Fruit fly (Drosophila melanogaster): Measurements from ENCODE around the gene CG5397.

The CG5397 gene

dm6 chr2L:1239736-1240135 is at the start of gene CG5397:
CG5397 (plus strand) TSS chr2L:1240036.
- TF ChIP-seq Dll (optimal IDR thresholded peaks at IDR 0.05) (no peak), psq (optimal IDR thresholded peaks at IDR 0.05) (no peak), CG8478 (optimal IDR thresholded peaks at IDR 0.05) (no peak), pan (optimal IDR thresholded peaks at IDR 0.05) (no peak), EcR (GFP tag; optimal IDR thresholded peaks at IDR 0.05) (no peak), usp (GFP tag; optimal IDR thresholded peaks at IDR 0.05) (no peak)

DNA sequence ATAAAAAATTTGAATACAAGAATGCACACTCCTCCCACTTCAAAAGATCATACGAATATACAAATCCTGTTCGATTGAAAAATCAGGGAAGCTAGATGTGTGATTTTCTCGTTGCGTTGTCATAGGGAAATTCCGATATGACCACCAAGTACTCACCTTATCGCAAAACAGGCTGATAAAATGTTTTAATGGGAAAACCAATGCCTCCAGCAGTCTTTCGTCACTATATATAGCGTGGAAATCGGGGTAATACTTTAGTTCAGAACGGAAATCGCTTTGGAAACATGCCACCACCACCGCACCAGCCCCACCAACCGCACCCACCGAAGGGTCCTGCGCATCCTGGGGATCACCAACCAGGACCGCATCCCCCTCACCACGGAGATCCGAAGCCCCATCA is 40.7 kb upstream of the CG5397 start, which contains the start of the genes CG5139 and CG43348:
CG5139 (minus strand) TSS at position 101 of the 400 bp plus-strand sequence.
CG43348 (plus strand) TSS at position 247 of the 400 bp plus-strand sequence.
- TF ChIP-seq pan (optimal IDR thresholded peaks at IDR 0.05) (no peak), EcR (GFP tag; optimal IDR thresholded peaks at IDR 0.05) (no peak), usp (GFP tag; optimal IDR thresholded peaks at IDR 0.05) (no peak), CG8478 (optimal IDR thresholded peaks at IDR 0.05) (no peak), Dll (optimal IDR thresholded peaks at IDR 0.05) (no peak), psq (optimal IDR thresholded peaks at IDR 0.05) (no peak)

DNA sequence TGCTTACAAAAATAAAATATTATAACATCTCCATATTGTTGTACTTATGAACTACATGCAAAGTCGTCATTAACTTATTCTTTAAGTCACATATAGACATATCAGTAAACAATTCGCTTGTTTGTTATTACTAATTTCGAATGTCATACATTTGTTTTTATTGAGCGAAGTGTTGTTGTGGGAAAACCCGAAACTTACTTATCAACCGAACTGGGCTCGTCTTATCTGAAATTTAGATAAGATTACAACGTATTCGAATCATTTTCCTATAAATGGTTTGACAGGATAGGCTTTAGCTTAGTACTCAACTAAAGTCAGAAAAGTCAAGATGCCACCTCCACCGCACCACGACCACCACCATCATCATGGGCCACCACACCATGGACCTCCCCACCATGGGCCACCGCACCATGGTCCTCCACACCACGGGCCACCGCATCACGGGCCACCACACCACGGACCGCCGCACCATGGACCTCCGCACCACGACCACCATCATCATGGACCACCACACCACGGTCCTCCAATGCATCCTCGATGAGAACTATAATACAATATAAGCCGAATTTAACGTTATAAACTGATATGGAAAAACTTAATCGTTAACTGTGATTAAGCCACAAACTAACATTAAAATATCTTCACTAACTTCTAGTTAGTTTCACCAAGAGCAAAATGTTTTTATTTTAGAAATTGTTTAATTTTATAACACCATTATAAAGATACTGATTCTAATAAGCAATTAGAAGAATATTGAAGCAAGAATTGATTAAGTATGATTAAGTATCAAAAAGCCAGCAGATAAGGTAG is 39.7 kb upstream of the CG5397 start, which contains the start of the genes CG43349 and CG5011:
CG43349 (plus strand) TSS at position 294 of the 810 bp plus-strand sequence.
CG5011 (plus strand) TSS at position 760 of the 810 bp plus-strand sequence.
- TF ChIP-seq CG8478 (optimal IDR thresholded peaks at IDR 0.05): no peak
- no peak for TF ChIP-seq psq (optimal IDR thresholded peaks at IDR 0.05)
- no peak for TF ChIP-seq pan (optimal IDR thresholded peaks at IDR 0.05)
- no peak for TF ChIP-seq Dll (optimal IDR thresholded peaks at IDR 0.05)
- no peak for TF ChIP-seq EcR (GFP tag; optimal IDR thresholded peaks at IDR 0.05)
- no peak for TF ChIP-seq usp (GFP tag; optimal IDR thresholded peaks at IDR 0.05)

DNA sequence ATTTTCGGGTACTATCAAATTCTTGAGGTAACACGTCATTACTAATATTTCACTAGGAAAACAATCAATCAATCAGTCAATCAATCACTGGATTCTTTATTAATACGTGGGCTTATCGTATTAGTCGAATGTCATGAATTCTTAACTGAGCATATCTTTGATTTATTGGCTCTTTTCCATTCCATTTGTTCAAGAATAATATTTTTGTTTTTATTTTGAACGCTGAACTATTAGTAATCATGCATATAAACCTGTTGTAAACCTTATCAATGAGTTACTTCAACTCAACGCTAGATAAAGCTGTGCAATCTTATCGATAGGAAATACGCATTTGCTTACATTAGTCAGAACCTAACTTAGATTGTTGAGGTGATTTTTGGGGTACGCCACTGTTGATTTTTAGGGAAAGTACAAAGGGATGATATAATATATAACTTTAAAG is 38.4 kb upstream of the CG5397 start:
- TF ChIP-seq psq (optimal IDR thresholded peaks at IDR 0.05) (no peak), EcR (GFP tag; optimal IDR thresholded peaks at IDR 0.05) (no peak), CG8478 (optimal IDR thresholded peaks at IDR 0.05) (no peak), usp (GFP tag; optimal IDR thresholded peaks at IDR 0.05) (no peak), pan (optimal IDR thresholded peaks at IDR 0.05) (no peak), Dll (optimal IDR thresholded peaks at IDR 0.05) (no peak)

DNA sequence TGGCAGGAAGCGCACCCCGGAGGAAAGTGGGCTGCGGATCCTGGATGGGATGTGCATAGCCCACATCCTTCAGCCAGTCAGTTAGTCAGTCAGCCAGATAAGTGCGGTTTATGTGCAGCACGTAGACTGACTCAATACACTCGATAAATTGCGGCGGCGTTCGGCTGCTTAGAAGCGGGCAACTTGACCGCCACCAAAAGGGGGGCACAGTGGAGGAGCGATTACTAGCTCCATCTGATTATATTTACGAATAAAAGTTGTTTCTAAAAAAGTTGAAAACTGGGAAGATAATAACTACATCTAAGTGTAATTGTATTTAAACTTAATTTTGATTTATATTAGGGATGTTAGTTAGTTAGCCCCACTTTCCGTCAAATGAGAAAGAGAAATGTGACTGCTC is 37.4 kb upstream of the CG5397 start:
- no peak for TF ChIP-seq CG8478 (optimal IDR thresholded peaks at IDR 0.05)
- no peak for TF ChIP-seq psq (optimal IDR thresholded peaks at IDR 0.05)
- no peak for TF ChIP-seq usp (GFP tag; optimal IDR thresholded peaks at IDR 0.05)
- TF ChIP-seq EcR (GFP tag; optimal IDR thresholded peaks at IDR 0.05): no peak
- TF ChIP-seq Dll (optimal IDR thresholded peaks at IDR 0.05): no peak
- no peak for TF ChIP-seq pan (optimal IDR thresholded peaks at IDR 0.05)

DNA sequence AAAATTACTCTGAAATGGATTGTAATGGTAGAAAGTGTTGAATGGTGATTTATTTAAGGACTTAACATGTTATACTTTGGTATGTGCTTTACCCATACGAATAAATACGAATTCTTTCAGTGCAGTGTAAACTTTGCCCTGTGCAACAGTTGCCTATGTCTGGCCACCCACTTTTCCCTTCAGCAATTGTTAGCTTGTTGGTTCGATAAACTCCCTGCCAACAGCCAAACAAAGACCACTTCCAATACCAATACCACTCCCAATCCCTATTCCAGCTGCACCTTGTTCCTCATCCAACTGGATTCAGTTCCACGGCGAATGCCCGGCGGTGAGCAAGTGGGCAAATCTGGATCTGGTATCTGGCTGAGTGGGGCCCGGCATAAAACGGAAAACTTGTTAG is 35.9 kb upstream of the CG5397 start, which contains the start of gene CG14342:
CG14342 (plus strand) TSS at position 301 of the 400 bp plus-strand sequence.
- TF ChIP-seq pan (optimal IDR thresholded peaks at IDR 0.05) (no peak), CG8478 (optimal IDR thresholded peaks at IDR 0.05) (no peak), psq (optimal IDR thresholded peaks at IDR 0.05) (no peak), Dll (optimal IDR thresholded peaks at IDR 0.05) (no peak), usp (GFP tag; optimal IDR thresholded peaks at IDR 0.05) (no peak), EcR (GFP tag; optimal IDR thresholded peaks at IDR 0.05) (no peak)

dm6 chr2L:1207432-1207831 is 32.4 kb upstream of the CG5397 start:
- TF ChIP-seq Dll (optimal IDR thresholded peaks at IDR 0.05) (no peak), usp (GFP tag; optimal IDR thresholded peaks at IDR 0.05) (no peak), pan (optimal IDR thresholded peaks at IDR 0.05) (no peak)

- TF ChIP-seq CG8478 (optimal IDR thresholded peaks at IDR 0.05): no peak
- no peak for TF ChIP-seq psq (optimal IDR thresholded peaks at IDR 0.05)
- TF ChIP-seq pan (optimal IDR thresholded peaks at IDR 0.05): no peak
- TF ChIP-seq EcR (GFP tag; optimal IDR thresholded peaks at IDR 0.05): no peak
- no peak for TF ChIP-seq usp (GFP tag; optimal IDR thresholded peaks at IDR 0.05)
- TF ChIP-seq Dll (optimal IDR thresholded peaks at IDR 0.05): no peak
Observed at dm6 chr2L:1211528-1211927, 28.3 kb upstream of the CG5397 start.

DNA sequence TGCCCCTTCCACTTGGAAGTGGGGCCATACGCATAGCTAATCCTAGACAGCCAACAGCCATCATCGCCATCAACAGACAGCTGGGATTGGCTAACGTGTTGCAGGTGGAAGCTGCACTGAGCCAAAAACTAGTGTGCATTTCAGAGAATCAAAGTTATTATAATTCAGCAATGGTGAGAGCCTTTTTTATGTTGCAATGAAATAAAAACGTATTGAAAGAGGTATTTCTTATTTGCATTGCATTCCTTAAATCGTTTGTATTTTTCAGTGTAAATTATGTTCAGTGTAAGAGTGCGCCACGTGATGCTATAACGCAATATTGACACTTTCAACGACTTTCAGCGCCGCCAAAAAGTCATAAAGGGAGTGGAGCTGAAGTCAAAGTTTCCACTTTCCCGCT is 26.2 kb upstream of the CG5397 start:
- TF ChIP-seq psq (optimal IDR thresholded peaks at IDR 0.05): no peak
- TF ChIP-seq CG8478 (optimal IDR thresholded peaks at IDR 0.05): no peak
- no peak for TF ChIP-seq pan (optimal IDR thresholded peaks at IDR 0.05)

dm6 chr2L:1214465-1214864 is 25.4 kb upstream of the CG5397 start:
- TF ChIP-seq CG8478 (optimal IDR thresholded peaks at IDR 0.05) (no peak), psq (optimal IDR thresholded peaks at IDR 0.05) (no peak), pan (optimal IDR thresholded peaks at IDR 0.05) (no peak), EcR (GFP tag; optimal IDR thresholded peaks at IDR 0.05) (no peak), usp (GFP tag; optimal IDR thresholded peaks at IDR 0.05) (no peak), Dll (optimal IDR thresholded peaks at IDR 0.05) (no peak)

DNA sequence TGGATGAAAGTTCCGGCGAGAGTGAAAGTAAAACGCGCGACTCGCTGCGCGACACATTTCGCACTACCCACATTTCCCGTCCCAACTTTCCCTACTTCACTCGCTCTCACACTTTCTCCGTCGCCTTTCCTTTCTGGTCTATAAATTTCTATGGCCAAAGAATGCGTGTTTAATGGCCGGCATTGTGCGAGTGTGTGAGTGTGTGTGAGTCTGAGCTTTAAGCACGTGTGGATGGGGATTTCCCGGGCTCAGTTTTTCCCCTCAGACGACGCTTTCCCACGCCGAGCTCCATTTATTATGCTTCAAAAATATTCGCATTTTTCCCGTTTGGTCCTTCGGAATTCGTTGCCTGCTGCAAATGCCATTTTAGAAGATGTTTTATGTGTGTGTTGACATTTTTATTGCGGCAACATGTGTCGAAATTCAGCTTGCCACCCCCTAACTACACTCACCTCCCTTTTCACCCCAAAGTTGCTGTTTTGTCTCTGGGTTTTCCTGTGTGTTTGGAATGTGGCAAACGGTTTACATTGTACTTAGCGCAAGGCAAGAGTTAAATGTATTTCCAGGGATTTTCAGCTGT is 22.7 kb upstream of the CG5397 start:
- no peak for TF ChIP-seq psq (optimal IDR thresholded peaks at IDR 0.05)
- no peak for TF ChIP-seq EcR (GFP tag; optimal IDR thresholded peaks at IDR 0.05)
- TF ChIP-seq pan (optimal IDR thresholded peaks at IDR 0.05): no peak
- TF ChIP-seq usp (GFP tag; optimal IDR thresholded peaks at IDR 0.05): no peak
- no peak for TF ChIP-seq CG8478 (optimal IDR thresholded peaks at IDR 0.05)
- no peak for TF ChIP-seq Dll (optimal IDR thresholded peaks at IDR 0.05)

- TF ChIP-seq pan (optimal IDR thresholded peaks at IDR 0.05) (peak; percentile 62), Dll (optimal IDR thresholded peaks at IDR 0.05) (no peak)
Observed at dm6 chr2L:1217892-1218473, 21.9 kb upstream of the CG5397 start.
